Fruit fly (Drosophila melanogaster): ENCODE results near the gene Snap24.

The Snap24 gene

dm6 chr3R:9771519-9771972 lies 8.6 kb upstream of the Snap24 start, which contains the start of gene CG9471 (continued):
- no peak for TF ChIP-seq unc-4 (GFP tag; IDR thresholded peaks at IDR 0.05; ENCODE audit: partially characterized antibody)
- peak; percentile 92 for TF ChIP-seq exex (tag; optimal IDR thresholded peaks at IDR 0.05)
- peak; percentile 10 for TF ChIP-seq Sry-β (GFP tag; optimal IDR thresholded peaks at IDR 0.05)
- TF ChIP-seq jing (GFP tag; optimal IDR thresholded peaks at IDR 0.05), result no peak
- peak; percentile 81 for TF ChIP-seq CG10959 (GFP tag; IDR thresholded peaks at IDR 0.05)
- TF ChIP-seq CG10431 (GFP tag; optimal IDR thresholded peaks at IDR 0.05), result peak; percentile 62
- peak; percentile 29 for TF ChIP-seq ftz-f1 (GFP tag; optimal IDR thresholded peaks at IDR 0.05)
- peak; percentile 95 for TF ChIP-seq gem (tag; optimal IDR thresholded peaks at IDR 0.05)
- peak; percentile 91 for TF ChIP-seq CG17829 (tag; optimal IDR thresholded peaks at IDR 0.05)
- TF ChIP-seq CG3163 (GFP tag; optimal IDR thresholded peaks at IDR 0.05), result peak; percentile 57
- no peak for TF ChIP-seq Tbp (GFP tag; optimal IDR thresholded peaks at IDR 0.05)

dm6 chr3R:9770127-9770526 lies 7.2 kb upstream of the Snap24 start:
- TF ChIP-seq CG30431 (GFP tag; optimal IDR thresholded peaks at IDR 0.05) (no peak), slbo (GFP tag; IDR thresholded peaks at IDR 0.05) (no peak), rib (GFP tag; IDR thresholded peaks at IDR 0.05) (0 out of 2 replicates have a peak, but pooled peaks have one; percentile 33), CG10543 (GFP tag; optimal IDR thresholded peaks at IDR 0.05) (peak; percentile 72), CG3847 (GFP tag; IDR thresholded peaks at IDR 0.05) (no peak), CG34224 (GFP tag; IDR thresholded peaks at IDR 0.05; ENCODE audit: partially characterized antibody) (0 out of 3 replicates have a peak, but pooled peaks have one; percentile 26), crc (GFP tag; optimal IDR thresholded peaks at IDR 0.05) (no peak), chn (GFP tag; optimal IDR thresholded peaks at IDR 0.05) (no peak), CG2678 (tag; optimal IDR thresholded peaks at IDR 0.05) (no peak), Dp (GFP tag; optimal IDR thresholded peaks at IDR 0.05) (no peak), CG2129 (GFP tag; IDR thresholded peaks at IDR 0.05; ENCODE audit: partially characterized antibody) (no peak), kah (GFP tag; optimal IDR thresholded peaks at IDR 0.05) (no peak), jumu (GFP tag; optimal IDR thresholded peaks at IDR 0.05) (no peak), seq (GFP tag; IDR thresholded peaks at IDR 0.05) (no peak), ato (GFP tag; IDR thresholded peaks at IDR 0.05; ENCODE audit: partially characterized antibody) (no peak), chinmo (GFP tag; IDR thresholded peaks at IDR 0.05; ENCODE audit: partially characterized antibody) (peak; percentile 86; the same call in 3 of the 4 replicates), row (GFP tag; IDR thresholded peaks at IDR 0.05) (no peak), hbn (GFP tag; IDR thresholded peaks at IDR 0.05; ENCODE audit: partially characterized antibody) (no peak), CG34422 (GFP tag; IDR thresholded peaks at IDR 0.05) (no peak), CG1832 (GFP tag; optimal IDR thresholded peaks at IDR 0.05) (no peak), sna (GFP tag; IDR thresholded peaks at IDR 0.05; ENCODE audit: partially characterized antibody) (no peak), kay (GFP tag; optimal IDR thresholded peaks at IDR 0.05) (no peak), inv (GFP tag; IDR thresholded peaks at IDR 0.05; ENCODE audit: partially characterized antibody) (no peak), exex (tag; optimal IDR thresholded peaks at IDR 0.05) (no peak), Med (GFP tag) (peak; percentile 51), CTCF (GFP tag; optimal IDR thresholded peaks at IDR 0.05) (no peak), eyg (GFP tag; optimal IDR thresholded peaks at IDR 0.05) (no peak), CG16779 (GFP tag; IDR thresholded peaks at IDR 0.05) (no peak), CG31441 (GFP tag; IDR thresholded peaks at IDR 0.05) (no peak), Dad (GFP tag; optimal IDR thresholded peaks at IDR 0.05) (no peak), gro (GFP tag; optimal IDR thresholded peaks at IDR 0.05) (no peak), Gug (GFP tag; IDR thresholded peaks at IDR 0.05) (no peak), CG17361 (GFP tag; IDR thresholded peaks at IDR 0.05) (no peak), CG18599 (GFP tag; optimal IDR thresholded peaks at IDR 0.05) (no peak), Aef1 (GFP tag; IDR thresholded peaks at IDR 0.05) (no peak), emc (GFP tag; optimal IDR thresholded peaks at IDR 0.05) (no peak), CG15601 (tag; optimal IDR thresholded peaks at IDR 0.05) (no peak), CG33557 (GFP tag; optimal IDR thresholded peaks at IDR 0.05) (no peak), H2.0 (GFP tag; IDR thresholded peaks at IDR 0.05) (no peak), CG7786 (GFP tag; optimal IDR thresholded peaks at IDR 0.05) (no peak)

Measured in whole organism, embryonic.